Worm (Caenorhabditis elegans): ENCODE data around the gene T28H10.1.

DNA sequence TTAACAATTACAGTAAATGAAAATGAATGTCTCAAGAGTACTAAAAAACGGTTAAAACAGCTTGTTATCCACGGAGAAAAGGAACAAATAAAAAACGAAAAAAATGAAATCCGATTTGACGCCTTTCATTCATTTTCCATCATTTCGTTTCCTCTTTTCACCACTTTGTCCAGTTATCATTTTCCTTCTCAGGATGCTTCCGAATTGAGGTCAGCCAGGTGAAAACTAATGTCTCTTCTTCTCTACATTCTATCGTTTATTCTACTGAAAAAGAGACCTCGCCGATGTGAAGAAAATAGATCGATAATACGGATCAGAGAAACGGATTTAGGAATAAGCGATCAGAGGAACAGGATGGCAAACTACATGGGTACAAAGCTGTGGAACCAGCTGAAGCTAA, 22.5 kb downstream of the T28H10.1 start:
- TF ChIP-seq tab-1 (GFP tag; IDR thresholded peaks at IDR 0.05) (no peak), klf-2 (GFP tag; conservative IDR thresholded peaks at IDR 0.05) (no peak), flt-1 (GFP tag; IDR thresholded peaks at IDR 0.05) (no peak), ztf-23 (GFP tag; IDR thresholded peaks at IDR 0.05) (no peak), T22C8.4 (GFP tag; IDR thresholded peaks at IDR 0.05) (no peak)
